Worm (Caenorhabditis elegans): ENCODE data around the gene sra-7.

DNA sequence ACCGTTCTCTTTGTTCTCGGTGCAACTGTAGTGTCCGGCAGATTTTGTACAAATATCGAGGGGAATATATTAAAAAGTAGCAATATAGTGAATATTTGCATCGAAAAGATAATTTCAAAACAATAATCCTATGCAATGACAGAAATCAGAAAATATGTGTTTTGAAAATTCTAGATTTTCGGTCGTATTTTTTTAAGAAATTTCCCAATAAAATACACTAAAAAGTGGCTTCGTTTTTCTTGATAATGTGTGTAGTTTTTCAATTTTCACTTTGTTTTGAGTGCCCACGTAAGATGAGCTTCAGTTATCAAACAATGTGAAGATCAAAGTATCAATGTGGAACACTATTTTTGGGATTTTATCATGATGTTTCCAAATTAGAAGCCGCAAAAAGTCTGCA, 27.6 kb upstream of the sra-7 start, which contains the start of gene gcy-1:
- TF ChIP-seq aly-2 (tag; optimal IDR thresholded peaks at IDR 0.05) (no peak), nhr-23 (tag; optimal IDR thresholded peaks at IDR 0.05) (no peak), R02D3.7 (tag; optimal IDR thresholded peaks at IDR 0.05) (no peak), ztf-11 (tag; optimal IDR thresholded peaks at IDR 0.05) (no peak), daf-12 (tag; optimal IDR thresholded peaks at IDR 0.05) (no peak), egl-27 (tag; optimal IDR thresholded peaks at IDR 0.05) (no peak), lsy-12 (tag; optimal IDR thresholded peaks at IDR 0.05) (no peak), lin-15B (tag; optimal IDR thresholded peaks at IDR 0.05) (no peak), nhr-28 (tag; optimal IDR thresholded peaks at IDR 0.05) (no peak), snpc-4 (tag; optimal IDR thresholded peaks at IDR 0.05) (no peak)

Data from whole organism, L3 larva.